Worm (Caenorhabditis elegans) whole organism, late embryonic: ENCODE measurements around the gene F35H10.6.

ENCODE experiments used
- C08G9.2 ChIP-seq: sonication (generic microtip); optimal IDR thresholded peaks from 2 replicates; lab custom pipeline; 2016; ENCODE audit warnings: mild to moderate bottlenecking, missing genetic modification characterization, moderate library complexity, missing compliant biosample characterization
- F13H6.1 ChIP-seq: sonication (generic microtip); optimal IDR thresholded peaks from 2 replicates; lab custom pipeline; 2016; ENCODE audit warnings: missing genetic modification characterization, missing compliant biosample characterization
- K09A11.1 ChIP-seq: sonication (generic microtip); optimal IDR thresholded peaks from 2 replicates; lab custom pipeline; 2017; ENCODE audit warnings: antibody characterized with exemption, mild to moderate bottlenecking, missing genetic modification characterization, missing compliant biosample characterization; ENCODE audit not compliant: insufficient read depth
- T23F11.4 ChIP-seq: fragments of 200-800 bp; sonication (Bioruptor generic); optimal IDR thresholded peaks from 2 replicates; lab custom pipeline; 2018; ENCODE audit warnings: mild to moderate bottlenecking, missing genetic modification characterization, missing compliant biosample characterization
- Y22D7AL.16 ChIP-seq: sonication (generic microtip); optimal IDR thresholded peaks from 2 replicates; lab custom pipeline; 2016; ENCODE audit warnings: missing genetic modification characterization, missing compliant biosample characterization
- ahr-1 ChIP-seq: sonication (generic microtip); optimal IDR thresholded peaks from 2 replicates; lab custom pipeline; 2016; ENCODE audit warnings: missing genetic modification characterization, missing compliant biosample characterization
- ama-1 ChIP-seq: fragments of 150-350 bp; optimal IDR thresholded peaks from 2 replicates; lab custom pipeline; 2014
- ceh-18 ChIP-seq: sonication (generic microtip); optimal IDR thresholded peaks from 2 replicates; lab custom pipeline; 2016; ENCODE audit warnings: missing genetic modification characterization, missing compliant biosample characterization
- ceh-19 ChIP-seq: fragments of 200-800 bp; sonication (Bioruptor generic); optimal IDR thresholded peaks from 2 replicates; lab custom pipeline; 2018; ENCODE audit warnings: mild to moderate bottlenecking, missing genetic modification characterization, missing compliant biosample characterization
- ceh-2 ChIP-seq: sonication (generic microtip); optimal IDR thresholded peaks from 2 replicates; lab custom pipeline; 2016; ENCODE audit warnings: missing genotype, missing genetic modification characterization, missing compliant biosample characterization
- ceh-22 ChIP-seq: sonication (generic microtip); optimal IDR thresholded peaks from 2 replicates; lab custom pipeline; 2017; ENCODE audit warnings: missing biosample characterization, missing genetic modification characterization
- ceh-24 ChIP-seq: sonication (generic microtip); optimal IDR thresholded peaks from 2 replicates; lab custom pipeline; 2016; ENCODE audit warnings: mild to moderate bottlenecking, missing genetic modification characterization, missing compliant biosample characterization
- ceh-30 ChIP-seq: fragments of 150-350 bp; optimal IDR thresholded peaks from 2 replicates; lab custom pipeline; 2014; ENCODE audit warnings: missing biosample characterization, missing genetic modification characterization
- ceh-31 ChIP-seq: sonication (generic microtip); optimal IDR thresholded peaks from 2 replicates; lab custom pipeline; 2016; ENCODE audit warnings: missing genetic modification characterization, missing compliant biosample characterization
- ceh-34 ChIP-seq: sonication (generic microtip); optimal IDR thresholded peaks from 2 replicates; lab custom pipeline; 2016; ENCODE audit warnings: mild to moderate bottlenecking, missing genetic modification characterization, missing compliant biosample characterization
- ceh-45 ChIP-seq: fragments of 200-800 bp; sonication (Bioruptor generic); IDR thresholded peaks from 2 replicates; pipeline ENCODE4 v1.3.6; 2022; ENCODE audit warnings: missing genetic modification reagents, missing genetic modification characterization, missing compliant biosample characterization
- ceh-48 ChIP-seq: sonication (generic microtip); optimal IDR thresholded peaks from 2 replicates; lab custom pipeline; 2016; ENCODE audit warnings: missing genetic modification characterization, inconsistent platforms, missing compliant biosample characterization
- ceh-6 ChIP-seq: fragments of 200-800 bp; sonication (Bioruptor generic); optimal IDR thresholded peaks from 2 replicates; lab custom pipeline; 2018; ENCODE audit warnings: mild to moderate bottlenecking, missing genetic modification characterization, missing compliant biosample characterization
- che-1 ChIP-seq: sonication (generic microtip); optimal IDR thresholded peaks from 2 replicates; lab custom pipeline; 2016; ENCODE audit warnings: mild to moderate bottlenecking, missing genetic modification characterization, missing compliant biosample characterization
- dmd-4 ChIP-seq: sonication (generic microtip); optimal IDR thresholded peaks from 2 replicates; lab custom pipeline; 2016; ENCODE audit warnings: borderline replicate concordance, missing genetic modification characterization, missing compliant biosample characterization
- dve-1 ChIP-seq: sonication (generic microtip); optimal IDR thresholded peaks from 2 replicates; lab custom pipeline; 2017; ENCODE audit warnings: antibody characterized with exemption, mild to moderate bottlenecking, missing genetic modification characterization, missing compliant biosample characterization
- eyg-1 ChIP-seq: sonication (generic microtip); optimal IDR thresholded peaks from 2 replicates; lab custom pipeline; 2016; ENCODE audit warnings: missing genotype, missing genetic modification characterization, missing compliant biosample characterization
- fkh-6 ChIP-seq: sonication (generic microtip); optimal IDR thresholded peaks from 2 replicates; lab custom pipeline; 2016; ENCODE audit warnings: missing genetic modification characterization, missing compliant biosample characterization
- hlh-15 ChIP-seq: sonication (generic microtip); optimal IDR thresholded peaks from 2 replicates; lab custom pipeline; 2016; ENCODE audit warnings: missing genetic modification characterization, missing compliant biosample characterization
- lim-6 ChIP-seq: sonication (generic microtip); optimal IDR thresholded peaks from 2 replicates; lab custom pipeline; 2016; ENCODE audit warnings: missing genetic modification characterization, missing compliant biosample characterization
- lin-11 ChIP-seq: fragments of 200-800 bp; sonication (Bioruptor generic); optimal IDR thresholded peaks from 2 replicates; lab custom pipeline; 2018; ENCODE audit warnings: mild to moderate bottlenecking, missing genetic modification characterization, missing compliant biosample characterization
- madf-2 ChIP-seq: sonication (generic microtip); optimal IDR thresholded peaks from 2 replicates; lab custom pipeline; 2017; ENCODE audit warnings: missing genetic modification characterization, missing compliant biosample characterization
- mec-3 ChIP-seq: sonication (generic microtip); optimal IDR thresholded peaks from 2 replicates; lab custom pipeline; 2016; ENCODE audit warnings: borderline replicate concordance, missing genetic modification characterization, missing compliant biosample characterization
- nfya-1 ChIP-seq: sonication (generic microtip); optimal IDR thresholded peaks from 2 replicates; lab custom pipeline; 2017; ENCODE audit warnings: missing genetic modification characterization, mild to moderate bottlenecking, missing compliant biosample characterization, antibody characterized with exemption, moderate library complexity
- nhr-11 ChIP-seq: fragments of 150-350 bp; optimal IDR thresholded peaks from 2 replicates; lab custom pipeline; 2014; ENCODE audit warnings: missing biosample characterization, missing genetic modification characterization
- nhr-232 ChIP-seq: sonication (generic microtip); optimal IDR thresholded peaks from 2 replicates; lab custom pipeline; 2016; ENCODE audit warnings: missing genetic modification characterization, missing compliant biosample characterization
- pat-9 ChIP-seq: fragments of 200-800 bp; sonication (Bioruptor generic); optimal IDR thresholded peaks from 2 replicates; lab custom pipeline; 2018; ENCODE audit warnings: mild to moderate bottlenecking, missing genetic modification characterization, moderate library complexity, missing compliant biosample characterization
- pax-1 ChIP-seq: fragments of 150-350 bp; optimal IDR thresholded peaks from 2 replicates; lab custom pipeline; 2014; ENCODE audit warnings: missing biosample characterization, missing genetic modification characterization
- pros-1 ChIP-seq: fragments of 150-350 bp; optimal IDR thresholded peaks from 2 replicates; lab custom pipeline; 2014; ENCODE audit warnings: missing biosample characterization, missing genetic modification reagents, missing genetic modification characterization
- rnt-1 ChIP-seq: sonication (generic microtip); optimal IDR thresholded peaks from 2 replicates; lab custom pipeline; 2016; ENCODE audit warnings: missing genetic modification characterization, missing compliant biosample characterization
- sox-4 ChIP-seq: sonication (generic microtip); optimal IDR thresholded peaks from 2 replicates; lab custom pipeline; 2017; ENCODE audit warnings: mild to moderate bottlenecking, missing genetic modification characterization, inconsistent platforms, missing compliant biosample characterization
- syd-9 ChIP-seq: sonication (generic microtip); optimal IDR thresholded peaks from 2 replicates; lab custom pipeline; 2016; ENCODE audit warnings: mild to moderate bottlenecking, missing genetic modification characterization, moderate library complexity, missing compliant biosample characterization
- tbx-2 ChIP-seq: sonication (generic microtip); optimal IDR thresholded peaks from 2 replicates; lab custom pipeline; 2016; ENCODE audit warnings: missing genetic modification characterization, missing compliant biosample characterization
- ttx-3 ChIP-seq: sonication (generic microtip); optimal IDR thresholded peaks from 2 replicates; lab custom pipeline; 2016; ENCODE audit warnings: missing genetic modification reagents, missing genetic modification characterization, missing compliant biosample characterization
- unc-42 ChIP-seq: sonication (generic microtip); optimal IDR thresholded peaks from 2 replicates; lab custom pipeline; 2016; ENCODE audit warnings: missing genotype, missing genetic modification characterization, missing compliant biosample characterization
- zip-5 ChIP-seq: sonication (generic microtip); optimal IDR thresholded peaks from 2 replicates; lab custom pipeline; 2016; ENCODE audit warnings: missing genetic modification characterization, missing compliant biosample characterization
- ztf-16 ChIP-seq: sonication (generic microtip); optimal IDR thresholded peaks from 2 replicates; lab custom pipeline; 2017; ENCODE audit warnings: missing genetic modification characterization, missing compliant biosample characterization

The F35H10.6 gene

DNA sequence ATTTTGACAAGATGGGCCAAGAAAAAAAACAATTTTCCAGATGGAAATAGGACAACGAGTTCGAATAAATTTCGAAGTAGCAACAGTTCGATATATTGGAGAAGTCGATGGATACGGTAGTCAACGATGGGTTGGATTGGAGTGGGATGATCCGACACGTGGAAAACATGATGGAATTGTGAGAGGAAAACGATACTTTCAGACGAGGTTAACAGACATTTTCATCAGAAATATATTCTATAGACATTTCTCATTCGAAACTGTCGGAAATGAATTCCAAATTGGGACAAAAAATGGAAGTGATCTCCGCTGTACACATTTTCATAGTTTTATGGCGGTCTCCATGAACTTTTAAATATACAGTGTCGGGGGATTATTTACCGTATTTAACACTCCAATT is 5.1 kb upstream of the F35H10.6 start, which contains the start of gene tbce-1:
tbce-1 (plus strand) TSS at position 41 of the 400 bp plus-strand sequence.
- TF ChIP-seq unc-42 (tag; lab: Kevin White, UChicago) (no peak), nhr-11 (no peak), ztf-16 (tag; lab: Kevin White, UChicago) (no peak), ttx-3 (tag; lab: Kevin White, UChicago) (no peak), mec-3 (tag; lab: Kevin White, UChicago) (no peak), nhr-232 (tag; lab: Kevin White, UChicago) (no peak), pros-1 (tag; lab: Kevin White, UChicago) (no peak), nfya-1 (tag; lab: Kevin White, UChicago) (no peak), madf-2 (tag; lab: Kevin White, UChicago) (no peak), sox-4 (tag; lab: Kevin White, UChicago) (no peak), dve-1 (tag; lab: Kevin White, UChicago) (no peak), ceh-45 (GFP tag; lab: Robert Waterston, UW) (no peak), F13H6.1 (tag; lab: Kevin White, UChicago) (no peak)

DNA sequence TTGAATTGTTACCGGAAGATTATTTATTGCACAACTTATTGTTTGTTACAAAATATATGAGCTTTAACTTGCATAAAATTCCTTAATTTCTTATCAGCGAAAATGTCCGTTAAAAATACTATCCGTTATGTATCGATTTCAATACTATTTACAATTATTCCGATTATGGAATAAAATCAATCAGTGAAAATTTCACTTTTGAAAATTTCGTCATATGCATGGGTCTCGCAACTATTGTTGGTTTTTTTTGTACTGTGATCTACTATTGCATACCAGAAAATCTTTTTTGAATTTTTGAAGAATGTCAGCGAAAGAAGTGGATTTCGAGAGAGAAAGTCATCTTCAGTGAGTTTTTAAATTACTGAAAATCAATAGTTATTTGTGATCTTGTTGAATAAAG is 2.5 kb upstream of the F35H10.6 start, which contains the start of gene nprl-3:
nprl-3 (plus strand) TSS at position 301 of the 400 bp plus-strand sequence.
- TF ChIP-seq tbx-2 (tag; lab: Kevin White, UChicago) (no peak), K09A11.1 (tag; lab: Kevin White, UChicago) (no peak), sox-4 (tag; lab: Kevin White, UChicago) (no peak), Y22D7AL.16 (tag; lab: Kevin White, UChicago) (no peak), eyg-1 (tag; lab: Kevin White, UChicago) (no peak), T23F11.4 (GFP tag; lab: Kevin White, UChicago) (no peak), ceh-2 (tag; lab: Kevin White, UChicago) (no peak), pros-1 (tag; lab: Kevin White, UChicago) (no peak), ceh-18 (tag; lab: Kevin White, UChicago) (no peak), hlh-15 (tag; lab: Kevin White, UChicago) (no peak)

- TF ChIP-seq mec-3 (tag; lab: Kevin White, UChicago) (no peak), dve-1 (tag; lab: Kevin White, UChicago) (no peak), ceh-6 (no peak), fkh-6 (tag; lab: Kevin White, UChicago) (no peak), zip-5 (no peak), syd-9 (tag; lab: Kevin White, UChicago) (no peak), lin-11 (tag; lab: Kevin White, UChicago) (no peak), che-1 (no peak)
Measured at ce11 chrIV:8300468-8300867, 732 bp downstream of the F35H10.6 start, which contains the start of gene F35H10.5. TSS of gene F35H10.5 (plus strand) at chrIV:8300768.

DNA sequence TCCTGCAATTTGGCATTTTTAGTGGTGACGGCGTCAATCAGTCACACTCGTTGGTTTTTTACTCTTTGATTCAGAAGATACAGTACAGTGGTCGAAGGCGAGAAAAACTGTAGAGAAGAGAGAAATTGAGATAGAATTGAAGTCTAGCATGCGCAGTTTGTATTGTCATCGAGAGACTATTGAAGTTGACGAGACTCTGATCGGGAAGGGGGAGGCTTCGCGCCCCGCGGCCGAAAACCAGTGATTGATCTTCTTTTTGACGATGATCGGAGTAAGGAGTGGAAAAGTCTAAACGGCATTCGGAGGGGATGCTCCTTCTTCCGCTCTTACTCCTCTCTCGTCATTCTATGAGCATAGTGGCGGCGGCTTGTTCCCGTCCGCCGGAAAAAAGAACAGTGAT is 2.2 kb downstream of the F35H10.6 start:
- no peak for TF ChIP-seq ceh-19 (GFP tag; lab: Kevin White, UChicago)

DNA sequence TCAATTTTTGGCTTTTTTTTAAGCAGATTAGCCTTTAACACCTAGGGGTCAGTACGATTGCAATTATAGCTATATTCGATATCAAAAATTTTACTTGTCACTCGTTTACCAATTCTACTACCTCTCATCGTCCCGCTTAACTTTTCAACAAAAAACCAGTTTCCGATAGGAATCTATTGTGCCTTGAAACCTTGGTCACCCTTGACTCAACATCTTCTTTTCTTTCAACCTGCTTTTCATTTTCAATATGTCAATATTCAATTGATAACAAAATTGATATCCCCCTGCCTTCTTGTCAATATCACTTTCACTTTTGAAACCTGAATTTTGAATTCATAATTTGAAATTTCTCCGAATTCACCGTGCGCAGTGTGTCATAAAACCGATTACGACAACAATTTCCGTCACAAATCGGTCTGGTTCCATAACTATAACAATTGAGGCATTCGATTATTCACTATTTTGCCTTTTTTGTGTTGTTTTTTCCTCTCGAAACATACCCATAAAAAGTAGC is 3.0 kb downstream of the F35H10.6 start:
- no peak for TF ChIP-seq ceh-34 (tag; lab: Kevin White, UChicago)
- TF ChIP-seq syd-9 (tag; lab: Kevin White, UChicago), result no peak
- no peak for TF ChIP-seq C08G9.2 (tag; lab: Kevin White, UChicago)
- TF ChIP-seq dmd-4 (tag; lab: Kevin White, UChicago), result no peak
- no peak for TF ChIP-seq nhr-232 (tag; lab: Kevin White, UChicago)
- TF ChIP-seq pat-9 (tag; lab: Kevin White, UChicago), result no peak
- TF ChIP-seq lim-6, result no peak
- no peak for TF ChIP-seq che-1
- no peak for TF ChIP-seq ceh-24 (tag; lab: Kevin White, UChicago)
- TF ChIP-seq ama-1, result no peak
- TF ChIP-seq ceh-31, result no peak
- no peak for TF ChIP-seq pax-1 (tag; lab: Kevin White, UChicago)
- TF ChIP-seq fkh-6 (tag; lab: Kevin White, UChicago), result no peak
- TF ChIP-seq ceh-22, result no peak
- no peak for TF ChIP-seq ceh-45 (GFP tag; lab: Robert Waterston, UW)
- TF ChIP-seq rnt-1 (tag; lab: Kevin White, UChicago), result no peak
- no peak for TF ChIP-seq ceh-48
- no peak for TF ChIP-seq ceh-30
- TF ChIP-seq ahr-1, result no peak
